Worm (Caenorhabditis elegans) whole organism, early embryonic: ENCODE results near the gene lipl-7.

Experiments used
- B0310.2 ChIP-seq: sonication (generic microtip); optimal IDR thresholded peaks from 2 replicates; lab custom pipeline; 2016; ENCODE audit warnings: mild to moderate bottlenecking, missing genetic modification characterization, missing compliant biosample characterization
- aly-1 ChIP-seq: sonication (generic microtip); optimal IDR thresholded peaks from 2 replicates; lab custom pipeline; 2016; ENCODE audit warnings: missing genetic modification characterization, missing compliant biosample characterization
- ama-1 ChIP-seq: fragments of 150-350 bp; optimal IDR thresholded peaks from 2 replicates; lab custom pipeline; 2014
- ets-7 ChIP-seq: sonication (generic microtip); optimal IDR thresholded peaks from 2 replicates; lab custom pipeline; 2016; ENCODE audit warnings: missing genotype, missing genetic modification characterization, missing compliant biosample characterization
- hmbx-1 ChIP-seq: sonication (generic microtip); optimal IDR thresholded peaks from 2 replicates; lab custom pipeline; 2016; ENCODE audit warnings: mild to moderate bottlenecking, missing genetic modification characterization, missing compliant biosample characterization
- hmg-4 ChIP-seq: fragments of 200-800 bp; sonication (Bioruptor generic); optimal IDR thresholded peaks from 2 replicates; lab custom pipeline; 2018; ENCODE audit warnings: mild to moderate bottlenecking, missing genetic modification characterization, missing compliant biosample characterization
- scrt-1 ChIP-seq: fragments of 200-800 bp; sonication (Bioruptor generic); IDR thresholded peaks from 2 replicates; pipeline ENCODE4 v1.3.6; 2022; ENCODE audit warnings: missing genetic modification characterization, missing compliant biosample characterization
- sea-1 ChIP-seq: fragments of 200-800 bp; sonication (Bioruptor generic); conservative IDR thresholded peaks from 2 replicates; pipeline ENCODE4 v1.3.6; 2022; ENCODE audit warnings: missing genetic modification characterization, missing compliant biosample characterization
- tbx-11 ChIP-seq: fragments of 200-800 bp; sonication (Bioruptor generic); IDR thresholded peaks from 2 replicates; pipeline ENCODE4 v1.3.6; 2022; ENCODE audit warnings: missing genetic modification characterization, missing compliant biosample characterization
- tbx-37 ChIP-seq: fragments of 200-800 bp; sonication (Bioruptor generic); conservative IDR thresholded peaks from 2 replicates; pipeline ENCODE4 v1.3.6; 2022; ENCODE audit warnings: missing genetic modification reagents, missing genetic modification characterization, missing compliant biosample characterization
- tra-4 ChIP-seq: sonication (generic microtip); optimal IDR thresholded peaks from 2 replicates; lab custom pipeline; 2017; ENCODE audit warnings: missing genetic modification characterization, missing compliant biosample characterization

DNA sequence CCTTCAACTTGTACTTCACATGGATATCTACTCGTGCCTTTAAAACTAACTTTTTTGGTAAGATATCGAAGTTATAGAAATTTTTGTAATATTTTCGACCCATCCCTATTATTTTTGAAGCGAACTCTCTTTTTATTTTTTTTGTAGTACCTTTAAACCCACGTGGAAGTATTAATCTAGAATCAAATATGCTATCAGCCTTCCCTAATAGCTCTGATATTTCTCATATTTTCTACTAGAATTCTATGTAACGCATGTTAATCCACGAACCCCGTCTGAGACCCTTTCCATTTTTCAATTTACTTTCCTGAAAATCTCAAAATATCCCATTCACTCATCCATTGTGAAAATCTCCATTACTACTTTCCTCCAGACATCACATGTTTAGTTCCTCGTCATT is 31.7 kb upstream of the lipl-7 start:
- TF ChIP-seq scrt-1 (no peak), B0310.2 (tag; lab: Kevin White, UChicago) (no peak), tbx-11 (GFP tag; lab: Robert Waterston, UW) (no peak), ets-7 (no peak), ama-1 (lab: Kevin White, UChicago) (no peak), tra-4 (tag; lab: Kevin White, UChicago) (no peak), sea-1 (no peak), hmg-4 (GFP tag; lab: Kevin White, UChicago) (no peak), tbx-37 (GFP tag; lab: Robert Waterston, UW) (no peak), hmbx-1 (tag; lab: Kevin White, UChicago) (no peak), aly-1 (tag; lab: Kevin White, UChicago) (no peak)
